Fruit fly (Drosophila melanogaster) whole organism, adult: Measurements from ENCODE around the gene CG9919.

Source experiments
- CG11617 ChIP-seq: fragments of 200-800 bp; sonication (Bioruptor generic); optimal IDR thresholded peaks from 2 replicates; lab custom pipeline; 2017; ENCODE audit warnings: mild to moderate bottlenecking, missing biosample characterization, missing genetic modification reagents, missing genetic modification characterization
- CG12768 ChIP-seq: fragments of 200-800 bp; sonication (Bioruptor generic); optimal IDR thresholded peaks from 2 replicates; lab custom pipeline; 2017; ENCODE audit warnings: missing biosample characterization, missing genetic modification characterization, mild to moderate bottlenecking, moderate library complexity, missing genetic modification reagents
- CG14711 ChIP-seq: fragments of 200-800 bp; sonication (Bioruptor generic); optimal IDR thresholded peaks from 2 replicates; lab custom pipeline; 2018; ENCODE audit warnings: missing biosample characterization, mild to moderate bottlenecking, missing genetic modification characterization, moderate library complexity
- CG1620 ChIP-seq: fragments of 200-800 bp; sonication (Bioruptor generic); optimal IDR thresholded peaks from 2 replicates; lab custom pipeline; 2016; ENCODE audit warnings: missing biosample characterization, missing genetic modification characterization
- CG33017 ChIP-seq: fragments of 200-800 bp; sonication (Bioruptor generic); optimal IDR thresholded peaks from 2 replicates; lab custom pipeline; 2018; ENCODE audit warnings: missing biosample characterization, mild to moderate bottlenecking, missing genetic modification characterization, moderate library complexity
- CG5204 ChIP-seq: fragments of 200-800 bp; sonication (Bioruptor generic); optimal IDR thresholded peaks from 2 replicates; lab custom pipeline; 2016; ENCODE audit warnings: missing biosample characterization, missing genetic modification characterization
- CG7045 ChIP-seq: fragments of 200-800 bp; sonication (Bioruptor generic); optimal IDR thresholded peaks from 2 replicates; lab custom pipeline; 2017; ENCODE audit warnings: missing biosample characterization, mild to moderate bottlenecking, missing genetic modification characterization
- CG7101 ChIP-seq: fragments of 200-800 bp; sonication (Bioruptor generic); optimal IDR thresholded peaks from 2 replicates; lab custom pipeline; 2018; ENCODE audit warnings: missing biosample characterization, mild to moderate bottlenecking, missing genetic modification characterization, moderate library complexity
- Clk ChIP-seq: fragments of 200-800 bp; sonication (Bioruptor generic); optimal IDR thresholded peaks from 2 replicates; lab custom pipeline; 2017; ENCODE audit warnings: missing biosample characterization, missing genetic modification characterization
- Crg-1 ChIP-seq: fragments of 200-800 bp; sonication (Bioruptor generic); optimal IDR thresholded peaks from 2 replicates; lab custom pipeline; 2016; ENCODE audit warnings: missing biosample characterization, missing genetic modification characterization
- Hr96 ChIP-seq: fragments of 200-800 bp; sonication (Bioruptor generic); optimal IDR thresholded peaks from 2 replicates; lab custom pipeline; 2016; ENCODE audit warnings: missing biosample characterization, missing genetic modification characterization
- Mnt ChIP-seq: fragments of 200-800 bp; sonication (Bioruptor generic); optimal IDR thresholded peaks from 2 replicates; lab custom pipeline; 2016; ENCODE audit warnings: missing biosample characterization, mild to moderate bottlenecking, missing genetic modification characterization
- bab1 ChIP-seq: fragments of 200-800 bp; sonication (Bioruptor generic); optimal IDR thresholded peaks from 3 replicates; lab custom pipeline; 2019; ENCODE audit warnings: missing biosample characterization, mild to moderate bottlenecking, missing genetic modification characterization, moderate library complexity
- cic ChIP-seq: fragments of 200-800 bp; sonication (Bioruptor generic); optimal IDR thresholded peaks from 2 replicates; lab custom pipeline; 2017; ENCODE audit warnings: missing biosample characterization, mild to moderate bottlenecking, missing genetic modification characterization, moderate library complexity
- cnc ChIP-seq, 2 experiments: fragments of >200 bp; optimal IDR thresholded peaks; 2 replicates each; lab custom pipeline; 2017
- kay ChIP-seq: fragments of 200-800 bp; sonication (Bioruptor generic); peaks from one replicate; lab custom pipeline; 2016; ENCODE audit warnings: missing biosample characterization, missing genetic modification characterization, borderline replicate concordance
- ovo ChIP-seq: fragments of 200-800 bp; sonication (Bioruptor generic); optimal IDR thresholded peaks from 2 replicates; lab custom pipeline; 2016; ENCODE audit warnings: missing biosample characterization, missing genetic modification characterization
- pad ChIP-seq: fragments of 200-800 bp; sonication (Bioruptor generic); optimal IDR thresholded peaks from 3 replicates; lab custom pipeline; 2017; ENCODE audit warnings: missing biosample characterization, missing genetic modification characterization, mild to moderate bottlenecking, moderate library complexity, missing genetic modification reagents
- tj ChIP-seq: fragments of 200-800 bp; sonication (Bioruptor generic); optimal IDR thresholded peaks from 3 replicates; lab custom pipeline; 2017; ENCODE audit warnings: missing biosample characterization, mild to moderate bottlenecking, missing genetic modification characterization, moderate library complexity
- toe ChIP-seq: fragments of 200-800 bp; sonication (Bioruptor generic); optimal IDR thresholded peaks from 2 replicates; lab custom pipeline; 2016; ENCODE audit warnings: missing biosample characterization, missing genetic modification characterization

The CG9919 gene

dm6 chrX:16285186-16285585 is 45.4 kb downstream of the CG9919 start:
- TF ChIP-seq CG1620 (GFP tag; lab: Kevin White, UChicago) (no peak), pad (GFP tag; lab: Kevin White, UChicago) (peak; percentile 13), CG33017 (tag; lab: Kevin White, UChicago) (peak; percentile 41), CG12768 (no peak), CG7045 (no peak), Clk (GFP tag; lab: Kevin White, UChicago) (no peak), CG7101 (tag; lab: Kevin White, UChicago) (peak; percentile 57), cic (GFP tag; lab: Kevin White, UChicago) (no peak), CG5204 (no peak), ovo (GFP tag; lab: Kevin White, UChicago) (no peak), bab1 (peak; percentile 14), CG14711 (tag; lab: Kevin White, UChicago) (peak; percentile 36), kay (GFP tag; lab: Kevin White, UChicago) (no peak), CG11617 (GFP tag; lab: Kevin White, UChicago) (peak; percentile 32), cnc (optimal IDR thresholded peaks at IDR 0.05; lab: Kevin White, UChicago) (no peak), Hr96 (GFP tag; lab: Kevin White, UChicago) (no peak)

dm6 chrX:16281717-16282529 is 48.6 kb downstream of the CG9919 start:
- TF ChIP-seq CG33017 (tag; lab: Kevin White, UChicago) (no peak), ovo (GFP tag; lab: Kevin White, UChicago) (peak; percentile 25), cic (GFP tag; lab: Kevin White, UChicago) (no peak), pad (GFP tag; lab: Kevin White, UChicago) (no peak), Mnt (GFP tag; lab: Kevin White, UChicago) (peak; percentile 61), kay (GFP tag; lab: Kevin White, UChicago) (peak; percentile 7), toe (GFP tag; lab: Kevin White, UChicago) (no peak), tj (peak; percentile 34), CG1620 (GFP tag; lab: Kevin White, UChicago) (no peak)

- no peak for TF ChIP-seq Hr96 (GFP tag; lab: Kevin White, UChicago)
- TF ChIP-seq kay (GFP tag; lab: Kevin White, UChicago), result peak; percentile 63
- TF ChIP-seq cic (GFP tag; lab: Kevin White, UChicago), result no peak
Observed at dm6 chrX:16281305-16281704, 49.3 kb downstream of the CG9919 start.

dm6 chrX:16279340-16279941 is 51.1 kb downstream of the CG9919 start:
- TF ChIP-seq CG1620 (GFP tag; lab: Kevin White, UChicago) (peak; percentile 11), pad (GFP tag; lab: Kevin White, UChicago) (peak; percentile 58), kay (GFP tag; lab: Kevin White, UChicago) (peak; percentile 45), Hr96 (GFP tag; lab: Kevin White, UChicago) (no peak), bab1 (peak; percentile 32), CG11617 (GFP tag; lab: Kevin White, UChicago) (no peak), CG7101 (tag; lab: Kevin White, UChicago) (peak; percentile 83), CG14711 (tag; lab: Kevin White, UChicago) (peak; percentile 67), CG7045 (peak; percentile 49), ovo (GFP tag; lab: Kevin White, UChicago) (no peak), CG33017 (tag; lab: Kevin White, UChicago) (peak; percentile 63), Mnt (GFP tag; lab: Kevin White, UChicago) (no peak), CG5204 (peak; percentile 12), Crg-1 (peak; percentile 50), Clk (GFP tag; lab: Kevin White, UChicago) (no peak), cic (GFP tag; lab: Kevin White, UChicago) (no peak), cnc (optimal IDR thresholded peaks at IDR 0.05; lab: Kevin White, UChicago) (no peak), toe (GFP tag; lab: Kevin White, UChicago) (peak; percentile 74), tj (no peak), CG12768 (peak; percentile 81)

dm6 chrX:16278783-16279182 is 51.8 kb downstream of the CG9919 start:
- peak; percentile 89 for TF ChIP-seq CG7101 (tag; lab: Kevin White, UChicago)
- peak; percentile 40 for TF ChIP-seq Mnt (GFP tag; lab: Kevin White, UChicago)
- TF ChIP-seq cnc (optimal IDR thresholded peaks at IDR 0.05; lab: Kevin White, UChicago), result no peak
- TF ChIP-seq bab1, result peak; percentile 91
- peak; percentile 81 for TF ChIP-seq Hr96 (GFP tag; lab: Kevin White, UChicago)
- TF ChIP-seq CG14711 (tag; lab: Kevin White, UChicago), result peak; percentile 74
- peak; percentile 61 for TF ChIP-seq ovo (GFP tag; lab: Kevin White, UChicago)
- TF ChIP-seq CG33017 (tag; lab: Kevin White, UChicago), result peak; percentile 65
- TF ChIP-seq CG11617 (GFP tag; lab: Kevin White, UChicago), result peak; percentile 80
- TF ChIP-seq Crg-1, result peak; percentile 20
- TF ChIP-seq cic (GFP tag; lab: Kevin White, UChicago), result no peak
- peak; percentile 66 for TF ChIP-seq toe (GFP tag; lab: Kevin White, UChicago)
- peak; percentile 62 for TF ChIP-seq CG5204
- TF ChIP-seq CG7045, result peak; percentile 81
- TF ChIP-seq pad (GFP tag; lab: Kevin White, UChicago), result peak; percentile 58
- TF ChIP-seq CG12768, result peak; percentile 68
- no peak for TF ChIP-seq Clk (GFP tag; lab: Kevin White, UChicago)
- no peak for TF ChIP-seq kay (GFP tag; lab: Kevin White, UChicago)
- peak; percentile 70 for TF ChIP-seq tj
- TF ChIP-seq CG1620 (GFP tag; lab: Kevin White, UChicago), result peak; percentile 20
